Worm (Caenorhabditis elegans) whole organism, early embryonic: ENCODE results near the gene tag-340.

ENCODE experiments used
- B0310.2 ChIP-seq: sonication (generic microtip); optimal IDR thresholded peaks from 2 replicates; lab custom pipeline; 2016; ENCODE audit warnings: mild to moderate bottlenecking, missing genetic modification characterization, missing compliant biosample characterization
- F13C5.2 ChIP-seq: sonication (generic microtip); optimal IDR thresholded peaks from 2 replicates; lab custom pipeline; 2017; ENCODE audit warnings: mild to moderate bottlenecking, missing genetic modification characterization, inconsistent platforms, missing compliant biosample characterization
- aly-1 ChIP-seq: sonication (generic microtip); optimal IDR thresholded peaks from 2 replicates; lab custom pipeline; 2016; ENCODE audit warnings: missing genetic modification characterization, missing compliant biosample characterization
- ama-1 ChIP-seq: fragments of 150-350 bp; optimal IDR thresholded peaks from 2 replicates; lab custom pipeline; 2014
- ceh-13 ChIP-seq: fragments of 200-800 bp; sonication (Bioruptor generic); optimal IDR thresholded peaks from 2 replicates; lab custom pipeline; 2018; ENCODE audit warnings: mild to moderate bottlenecking, missing genetic modification characterization, missing compliant biosample characterization
- ceh-36 ChIP-seq: sonication (generic microtip); optimal IDR thresholded peaks from 2 replicates; lab custom pipeline; 2016; ENCODE audit warnings: missing genetic modification characterization, inconsistent platforms, missing compliant biosample characterization
- ets-7 ChIP-seq: sonication (generic microtip); optimal IDR thresholded peaks from 2 replicates; lab custom pipeline; 2016; ENCODE audit warnings: missing genotype, missing genetic modification characterization, missing compliant biosample characterization
- flt-1 ChIP-seq: fragments of 200-800 bp; sonication (Bioruptor generic); IDR thresholded peaks from 2 replicates; pipeline ENCODE4 v1.3.6; 2022; ENCODE audit warnings: missing genetic modification characterization, missing compliant biosample characterization
- hmbx-1 ChIP-seq: sonication (generic microtip); optimal IDR thresholded peaks from 2 replicates; lab custom pipeline; 2016; ENCODE audit warnings: mild to moderate bottlenecking, missing genetic modification characterization, missing compliant biosample characterization
- hmg-4 ChIP-seq: fragments of 200-800 bp; sonication (Bioruptor generic); optimal IDR thresholded peaks from 2 replicates; lab custom pipeline; 2018; ENCODE audit warnings: mild to moderate bottlenecking, missing genetic modification characterization, missing compliant biosample characterization
- hnd-1 ChIP-seq: sonication (generic microtip); optimal IDR thresholded peaks from 2 replicates; lab custom pipeline; 2016; ENCODE audit warnings: missing genetic modification characterization, missing compliant biosample characterization
- pes-1 ChIP-seq: fragments of 200-800 bp; sonication (Bioruptor generic); IDR thresholded peaks from 2 replicates; pipeline ENCODE4 v1.3.6; 2022; ENCODE audit warnings: missing genetic modification reagents, missing genetic modification characterization, missing compliant biosample characterization
- scrt-1 ChIP-seq: fragments of 200-800 bp; sonication (Bioruptor generic); IDR thresholded peaks from 2 replicates; pipeline ENCODE4 v1.3.6; 2022; ENCODE audit warnings: missing genetic modification characterization, missing compliant biosample characterization
- sea-1 ChIP-seq: fragments of 200-800 bp; sonication (Bioruptor generic); conservative IDR thresholded peaks from 2 replicates; pipeline ENCODE4 v1.3.6; 2022; ENCODE audit warnings: missing genetic modification characterization, missing compliant biosample characterization
- tbx-11 ChIP-seq: fragments of 200-800 bp; sonication (Bioruptor generic); IDR thresholded peaks from 2 replicates; pipeline ENCODE4 v1.3.6; 2022; ENCODE audit warnings: missing genetic modification characterization, missing compliant biosample characterization
- tbx-37 ChIP-seq: fragments of 200-800 bp; sonication (Bioruptor generic); conservative IDR thresholded peaks from 2 replicates; pipeline ENCODE4 v1.3.6; 2022; ENCODE audit warnings: missing genetic modification reagents, missing genetic modification characterization, missing compliant biosample characterization
- tra-4 ChIP-seq: sonication (generic microtip); optimal IDR thresholded peaks from 2 replicates; lab custom pipeline; 2017; ENCODE audit warnings: missing genetic modification characterization, missing compliant biosample characterization

tag-340 gene

ce11 chrIII:4948631-4949030 lies 48.3 kb downstream of the tag-340 start:
- TF ChIP-seq F13C5.2 (tag; lab: Kevin White, UChicago): peak; percentile 28
- no peak for TF ChIP-seq tbx-11 (GFP tag; lab: Robert Waterston, UW)
- TF ChIP-seq aly-1 (tag; lab: Kevin White, UChicago): peak; percentile 57
- TF ChIP-seq hmg-4 (GFP tag; lab: Kevin White, UChicago): peak; percentile 71
- TF ChIP-seq B0310.2: peak; percentile 21
- TF ChIP-seq tbx-37: no peak
- 0 out of 2 replicates have a peak, but pooled peaks have one; percentile 6 for TF ChIP-seq flt-1 (GFP tag; lab: Robert Waterston, UW)
- 0 out of 2 replicates have a peak, but pooled peaks have one; percentile 25 for TF ChIP-seq sea-1

- TF ChIP-seq ceh-13 (GFP tag; lab: Kevin White, UChicago): no peak
- no peak for TF ChIP-seq hnd-1
- no peak for TF ChIP-seq hmbx-1 (tag; lab: Kevin White, UChicago)
- TF ChIP-seq flt-1 (GFP tag; lab: Robert Waterston, UW): no peak
- no peak for TF ChIP-seq F13C5.2 (tag; lab: Kevin White, UChicago)
- no peak for TF ChIP-seq sea-1
- TF ChIP-seq scrt-1 (GFP tag; lab: Robert Waterston, UW): no peak
- TF ChIP-seq ets-7 (tag; lab: Kevin White, UChicago): no peak
- TF ChIP-seq ama-1 (lab: Kevin White, UChicago): no peak
Observed at ce11 chrIII:4950345-4950744, 50.0 kb downstream of the tag-340 start.

ce11 chrIII:4951210-4951609 lies 50.9 kb downstream of the tag-340 start:
- no peak for TF ChIP-seq ama-1 (lab: Kevin White, UChicago)
- TF ChIP-seq ceh-36: no peak
- TF ChIP-seq tbx-37: no peak
- TF ChIP-seq F13C5.2 (tag; lab: Kevin White, UChicago): no peak
- no peak for TF ChIP-seq sea-1
- TF ChIP-seq aly-1 (tag; lab: Kevin White, UChicago): no peak
- no peak for TF ChIP-seq hmbx-1 (tag; lab: Kevin White, UChicago)
- TF ChIP-seq hmg-4 (GFP tag; lab: Kevin White, UChicago): no peak
- no peak for TF ChIP-seq pes-1 (GFP tag; lab: Robert Waterston, UW)
- TF ChIP-seq tra-4 (tag; lab: Kevin White, UChicago): no peak
- no peak for TF ChIP-seq tbx-11 (GFP tag; lab: Robert Waterston, UW)

- TF ChIP-seq sea-1 (no peak), pes-1 (GFP tag; lab: Robert Waterston, UW) (no peak), ceh-36 (no peak), flt-1 (GFP tag; lab: Robert Waterston, UW) (no peak), ets-7 (tag; lab: Kevin White, UChicago) (no peak), tra-4 (tag; lab: Kevin White, UChicago) (no peak), B0310.2 (no peak), ceh-13 (GFP tag; lab: Kevin White, UChicago) (no peak), aly-1 (tag; lab: Kevin White, UChicago) (no peak), tbx-37 (no peak), F13C5.2 (tag; lab: Kevin White, UChicago) (no peak), scrt-1 (GFP tag; lab: Robert Waterston, UW) (no peak), hmg-4 (GFP tag; lab: Kevin White, UChicago) (no peak), hmbx-1 (tag; lab: Kevin White, UChicago) (no peak), hnd-1 (no peak), tbx-11 (GFP tag; lab: Robert Waterston, UW) (no peak), ama-1 (lab: Kevin White, UChicago) (no peak)
Observed at ce11 chrIII:4951824-4952223, 51.5 kb downstream of the tag-340 start, which contains the start of gene flh-2. flh-2 (plus strand) TSS chrIII:4952124.
